Fruit fly (Drosophila melanogaster) whole organism, adult: ENCODE data around the gene amx.

ENCODE experiments used
- CG14711 ChIP-seq: fragments of 200-800 bp; sonication (Bioruptor generic); optimal IDR thresholded peaks from 2 replicates; lab custom pipeline; 2018; ENCODE audit warnings: missing biosample characterization, mild to moderate bottlenecking, missing genetic modification characterization, moderate library complexity
- CG5204 ChIP-seq: fragments of 200-800 bp; sonication (Bioruptor generic); optimal IDR thresholded peaks from 2 replicates; lab custom pipeline; 2016; ENCODE audit warnings: missing biosample characterization, missing genetic modification characterization
- Crg-1 ChIP-seq: fragments of 200-800 bp; sonication (Bioruptor generic); optimal IDR thresholded peaks from 2 replicates; lab custom pipeline; 2016; ENCODE audit warnings: missing biosample characterization, missing genetic modification characterization
- Mnt ChIP-seq: fragments of 200-800 bp; sonication (Bioruptor generic); optimal IDR thresholded peaks from 2 replicates; lab custom pipeline; 2016; ENCODE audit warnings: missing biosample characterization, mild to moderate bottlenecking, missing genetic modification characterization
- kay ChIP-seq: fragments of 200-800 bp; sonication (Bioruptor generic); peaks from one replicate; lab custom pipeline; 2016; ENCODE audit warnings: missing biosample characterization, missing genetic modification characterization, borderline replicate concordance

DNA sequence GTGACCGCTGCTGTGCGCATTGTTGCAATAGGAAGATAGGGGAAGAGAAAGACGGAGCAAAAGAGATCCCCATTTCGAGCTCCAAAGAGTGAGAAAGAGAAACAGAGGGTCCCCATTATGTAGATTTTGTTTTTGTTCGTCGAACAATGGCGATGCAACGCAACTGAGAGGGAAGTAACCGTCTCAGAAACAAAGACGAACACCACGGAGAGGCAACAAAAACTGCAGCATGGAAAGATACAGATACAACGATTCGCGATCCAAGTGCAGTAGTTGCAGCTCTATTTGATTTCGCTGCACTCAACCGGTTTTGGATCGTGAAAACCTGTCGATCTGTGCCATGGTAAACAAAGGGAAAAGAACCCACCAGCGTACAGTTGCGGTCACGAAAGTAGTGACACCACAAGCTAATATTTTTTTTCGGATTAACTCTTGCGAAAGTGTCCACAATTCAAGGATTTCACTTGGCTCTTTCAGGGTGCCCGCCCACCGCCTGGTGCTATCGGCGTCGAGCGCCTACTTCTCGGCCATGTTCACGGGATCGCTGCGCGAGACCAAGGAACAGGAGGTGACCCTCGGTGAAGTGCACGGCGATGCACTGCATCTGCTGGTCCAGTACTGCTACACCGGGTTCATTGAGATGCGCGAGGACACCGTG lies 5.0 kb upstream of the amx start:
- TF ChIP-seq Mnt (no peak), kay (no peak), CG14711 (no peak), Crg-1 (no peak), CG5204 (GFP tag; lab: Kevin White, UChicago) (no peak)
